Worm (Caenorhabditis elegans) whole organism, late embryonic: ENCODE data around the gene C50F4.12.

Experiments used
- C08G9.2 ChIP-seq: sonication (generic microtip); optimal IDR thresholded peaks from 2 replicates; lab custom pipeline; 2016; ENCODE audit warnings: mild to moderate bottlenecking, missing genetic modification characterization, moderate library complexity, missing compliant biosample characterization
- C38D4.7 ChIP-seq: fragments of 200-800 bp; sonication (Bioruptor generic); optimal IDR thresholded peaks from 2 replicates; lab custom pipeline; 2018; ENCODE audit warnings: mild to moderate bottlenecking, missing genetic modification characterization, moderate library complexity, missing compliant biosample characterization
- F13H6.1 ChIP-seq: sonication (generic microtip); optimal IDR thresholded peaks from 2 replicates; lab custom pipeline; 2016; ENCODE audit warnings: missing genetic modification characterization, missing compliant biosample characterization
- K02D7.2 ChIP-seq: sonication (generic microtip); optimal IDR thresholded peaks from 2 replicates; lab custom pipeline; 2017; ENCODE audit warnings: mild to moderate bottlenecking, missing genetic modification characterization, missing compliant biosample characterization
- K09A11.1 ChIP-seq: sonication (generic microtip); optimal IDR thresholded peaks from 2 replicates; lab custom pipeline; 2017; ENCODE audit warnings: antibody characterized with exemption, mild to moderate bottlenecking, missing genetic modification characterization, missing compliant biosample characterization; ENCODE audit not compliant: insufficient read depth
- T23F11.4 ChIP-seq: fragments of 200-800 bp; sonication (Bioruptor generic); optimal IDR thresholded peaks from 2 replicates; lab custom pipeline; 2018; ENCODE audit warnings: mild to moderate bottlenecking, missing genetic modification characterization, missing compliant biosample characterization
- ceh-14 ChIP-seq: sonication (generic microtip); optimal IDR thresholded peaks from 2 replicates; lab custom pipeline; 2016; ENCODE audit warnings: missing genotype, missing genetic modification characterization, missing compliant biosample characterization
- ceh-2 ChIP-seq: sonication (generic microtip); optimal IDR thresholded peaks from 2 replicates; lab custom pipeline; 2016; ENCODE audit warnings: missing genotype, missing genetic modification characterization, missing compliant biosample characterization
- ceh-31 ChIP-seq: sonication (generic microtip); optimal IDR thresholded peaks from 2 replicates; lab custom pipeline; 2016; ENCODE audit warnings: missing genetic modification characterization, missing compliant biosample characterization
- ceh-34 ChIP-seq: sonication (generic microtip); optimal IDR thresholded peaks from 2 replicates; lab custom pipeline; 2016; ENCODE audit warnings: mild to moderate bottlenecking, missing genetic modification characterization, missing compliant biosample characterization
- ceh-45 ChIP-seq: fragments of 200-800 bp; sonication (Bioruptor generic); IDR thresholded peaks from 2 replicates; pipeline ENCODE4 v1.3.6; 2022; ENCODE audit warnings: missing genetic modification reagents, missing genetic modification characterization, missing compliant biosample characterization
- ceh-9 ChIP-seq: sonication (generic microtip); optimal IDR thresholded peaks from 2 replicates; lab custom pipeline; 2016; ENCODE audit warnings: mild to moderate bottlenecking, missing genetic modification characterization, inconsistent platforms, missing compliant biosample characterization
- dmd-4 ChIP-seq: sonication (generic microtip); optimal IDR thresholded peaks from 2 replicates; lab custom pipeline; 2016; ENCODE audit warnings: borderline replicate concordance, missing genetic modification characterization, missing compliant biosample characterization
- dve-1 ChIP-seq: sonication (generic microtip); optimal IDR thresholded peaks from 2 replicates; lab custom pipeline; 2017; ENCODE audit warnings: antibody characterized with exemption, mild to moderate bottlenecking, missing genetic modification characterization, missing compliant biosample characterization
- elt-4 ChIP-seq: sonication (generic microtip); optimal IDR thresholded peaks from 2 replicates; lab custom pipeline; 2016; ENCODE audit warnings: missing genetic modification characterization, missing compliant biosample characterization
- ets-4 ChIP-seq: sonication (generic microtip); optimal IDR thresholded peaks from 2 replicates; lab custom pipeline; 2016; ENCODE audit warnings: missing genetic modification characterization, missing compliant biosample characterization
- eyg-1 ChIP-seq: sonication (generic microtip); optimal IDR thresholded peaks from 2 replicates; lab custom pipeline; 2016; ENCODE audit warnings: missing genotype, missing genetic modification characterization, missing compliant biosample characterization
- fkh-6 ChIP-seq: sonication (generic microtip); optimal IDR thresholded peaks from 2 replicates; lab custom pipeline; 2016; ENCODE audit warnings: missing genetic modification characterization, missing compliant biosample characterization
- hlh-13 ChIP-seq: fragments of 200-800 bp; sonication (Bioruptor generic); optimal IDR thresholded peaks from 2 replicates; lab custom pipeline; 2018; ENCODE audit warnings: mild to moderate bottlenecking, missing genetic modification characterization, missing compliant biosample characterization
- hlh-30 ChIP-seq: sonication (generic microtip); optimal IDR thresholded peaks from 2 replicates; lab custom pipeline; 2017; ENCODE audit warnings: antibody characterized with exemption, missing genetic modification characterization, missing compliant biosample characterization; ENCODE audit not compliant: insufficient read depth
- hlh-8 ChIP-seq: sonication (generic microtip); optimal IDR thresholded peaks from 2 replicates; lab custom pipeline; 2016; ENCODE audit warnings: missing genotype, missing genetic modification characterization, missing compliant biosample characterization
- lin-11 ChIP-seq: fragments of 200-800 bp; sonication (Bioruptor generic); optimal IDR thresholded peaks from 2 replicates; lab custom pipeline; 2018; ENCODE audit warnings: mild to moderate bottlenecking, missing genetic modification characterization, missing compliant biosample characterization
- pag-3 ChIP-seq: sonication (generic microtip); optimal IDR thresholded peaks from 2 replicates; lab custom pipeline; 2016; ENCODE audit warnings: missing compliant biosample characterization, missing genetic modification characterization, borderline replicate concordance
- pat-9 ChIP-seq: fragments of 200-800 bp; sonication (Bioruptor generic); optimal IDR thresholded peaks from 2 replicates; lab custom pipeline; 2018; ENCODE audit warnings: mild to moderate bottlenecking, missing genetic modification characterization, moderate library complexity, missing compliant biosample characterization
- pax-1 ChIP-seq: fragments of 150-350 bp; optimal IDR thresholded peaks from 2 replicates; lab custom pipeline; 2014; ENCODE audit warnings: missing biosample characterization, missing genetic modification characterization
- pqm-1 ChIP-seq: sonication (generic microtip); optimal IDR thresholded peaks from 2 replicates; lab custom pipeline; 2016; ENCODE audit warnings: missing genetic modification characterization, missing compliant biosample characterization
- pros-1 ChIP-seq: fragments of 150-350 bp; optimal IDR thresholded peaks from 2 replicates; lab custom pipeline; 2014; ENCODE audit warnings: missing biosample characterization, missing genetic modification reagents, missing genetic modification characterization
- ref-2 ChIP-seq: sonication (generic microtip); optimal IDR thresholded peaks from 2 replicates; lab custom pipeline; 2016; ENCODE audit warnings: missing genetic modification characterization, missing compliant biosample characterization
- rnt-1 ChIP-seq: sonication (generic microtip); optimal IDR thresholded peaks from 2 replicates; lab custom pipeline; 2016; ENCODE audit warnings: missing genetic modification characterization, missing compliant biosample characterization
- sdc-2 ChIP-seq: sonication (generic microtip); optimal IDR thresholded peaks from 2 replicates; lab custom pipeline; 2016; ENCODE audit warnings: missing genotype, missing genetic modification characterization, missing compliant biosample characterization
- sox-4 ChIP-seq: sonication (generic microtip); optimal IDR thresholded peaks from 2 replicates; lab custom pipeline; 2017; ENCODE audit warnings: mild to moderate bottlenecking, missing genetic modification characterization, inconsistent platforms, missing compliant biosample characterization
- tbx-2 ChIP-seq: sonication (generic microtip); optimal IDR thresholded peaks from 2 replicates; lab custom pipeline; 2016; ENCODE audit warnings: missing genetic modification characterization, missing compliant biosample characterization
- tbx-7 ChIP-seq: sonication (generic microtip); optimal IDR thresholded peaks from 2 replicates; lab custom pipeline; 2016; ENCODE audit warnings: missing genotype, missing genetic modification characterization, missing compliant biosample characterization
- unc-3 ChIP-seq, 2 experiments: fragments of 200-800 bp in 1 of 2; sonication (Bioruptor generic) in 1 of 2; sonication (generic microtip) in 1 of 2; conservative IDR thresholded peaks in 1 of 2; optimal IDR thresholded peaks in 1 of 2; 2 replicates each; pipeline versions ENCODE4 v1.3.6 to Lab custom; 2016 to 2022; ENCODE audit warnings: missing compliant biosample characterization in 2 of 2, missing genetic modification characterization in 2 of 2, missing genetic modification reagents in 1 of 2
- unc-42 ChIP-seq: sonication (generic microtip); optimal IDR thresholded peaks from 2 replicates; lab custom pipeline; 2016; ENCODE audit warnings: missing genotype, missing genetic modification characterization, missing compliant biosample characterization
- unc-86 ChIP-seq: sonication (generic microtip); optimal IDR thresholded peaks from 2 replicates; lab custom pipeline; 2016; ENCODE audit warnings: missing genetic modification characterization, missing compliant biosample characterization
- zip-5 ChIP-seq: sonication (generic microtip); optimal IDR thresholded peaks from 2 replicates; lab custom pipeline; 2016; ENCODE audit warnings: missing genetic modification characterization, missing compliant biosample characterization

The C50F4.12 gene

ce11 chrV:9544176-9544632 is 4.7 kb upstream of the C50F4.12 start, which contains the start of gene mdf-1 (continued):
- TF ChIP-seq unc-42 (tag; lab: Kevin White, UChicago) (peak; percentile 25), K09A11.1 (tag; lab: Kevin White, UChicago) (peak; percentile 62), hlh-30 (tag; lab: Kevin White, UChicago) (no peak), fkh-6 (no peak), elt-4 (tag; lab: Kevin White, UChicago) (no peak), eyg-1 (tag; lab: Kevin White, UChicago) (no peak), lin-11 (tag; lab: Kevin White, UChicago) (no peak), ceh-45 (GFP tag; lab: Robert Waterston, UW) (no peak), ref-2 (tag; lab: Kevin White, UChicago) (peak; percentile 7), ceh-34 (tag; lab: Kevin White, UChicago) (peak; percentile 14), tbx-2 (tag; lab: Kevin White, UChicago) (peak; percentile 73), pax-1 (tag; lab: Kevin White, UChicago) (peak; percentile 21), sox-4 (tag; lab: Kevin White, UChicago) (peak; percentile 22), ceh-14 (tag; lab: Kevin White, UChicago) (peak; percentile 50), unc-3 (GFP tag; conservative IDR thresholded peaks at IDR 0.05; lab: Robert Waterston, UW) (0 out of 2 replicates have a peak, but pooled peaks have one; percentile 6), unc-3 (tag; optimal IDR thresholded peaks at IDR 0.05; lab: Kevin White, UChicago) (no peak), zip-5 (tag; lab: Kevin White, UChicago) (no peak), rnt-1 (tag; lab: Kevin White, UChicago) (no peak), K02D7.2 (tag; lab: Kevin White, UChicago) (peak; percentile 16), dmd-4 (tag; lab: Kevin White, UChicago) (no peak)

- TF ChIP-seq sox-4 (tag; lab: Kevin White, UChicago): no peak
- TF ChIP-seq pros-1: no peak
Observed at ce11 chrV:9541506-9541905, 2.0 kb upstream of the C50F4.12 start, which contains the start of gene C50F4.16. TSS of gene C50F4.16 (minus strand) at chrV:9541606.

- peak; percentile 56 for TF ChIP-seq ceh-31
- TF ChIP-seq elt-4 (tag; lab: Kevin White, UChicago): no peak
- no peak for TF ChIP-seq rnt-1 (tag; lab: Kevin White, UChicago)
- peak; percentile 46 for TF ChIP-seq ceh-2 (tag; lab: Kevin White, UChicago)
- no peak for TF ChIP-seq hlh-13
- TF ChIP-seq zip-5 (tag; lab: Kevin White, UChicago): no peak
- TF ChIP-seq pag-3 (tag; lab: Kevin White, UChicago): no peak
- TF ChIP-seq hlh-8: peak; percentile 22
- peak; percentile 73 for TF ChIP-seq C08G9.2
- TF ChIP-seq tbx-2 (tag; lab: Kevin White, UChicago): peak; percentile 51
- TF ChIP-seq tbx-7 (tag; lab: Kevin White, UChicago): peak; percentile 23
- no peak for TF ChIP-seq pat-9 (tag; lab: Kevin White, UChicago)
- TF ChIP-seq ets-4 (tag; lab: Kevin White, UChicago): peak; percentile 47
Observed at ce11 chrV:9536505-9536904, 3.0 kb downstream of the C50F4.12 start, which contains the start of gene C50F4.4. TSS of gene C50F4.4 (plus strand) at chrV:9536771.

- no peak for TF ChIP-seq eyg-1 (tag; lab: Kevin White, UChicago)
- TF ChIP-seq C08G9.2: no peak
Observed at ce11 chrV:9534621-9535020, 4.9 kb downstream of the C50F4.12 start, which contains the start of gene tag-329. TSS of gene tag-329 (plus strand) at chrV:9534921.

- TF ChIP-seq unc-86 (tag; lab: Kevin White, UChicago) (no peak), C38D4.7 (GFP tag; lab: Kevin White, UChicago) (no peak), F13H6.1 (no peak), sdc-2 (tag; lab: Kevin White, UChicago) (no peak), T23F11.4 (no peak), hlh-13 (no peak), K02D7.2 (tag; lab: Kevin White, UChicago) (no peak), dve-1 (tag; lab: Kevin White, UChicago) (no peak), hlh-30 (tag; lab: Kevin White, UChicago) (no peak), pqm-1 (tag; lab: Kevin White, UChicago) (no peak), ceh-9 (tag; lab: Kevin White, UChicago) (no peak)
Observed at ce11 chrV:9531477-9531876, 8.1 kb downstream of the C50F4.12 start, which contains the start of the genes C50F4.10 and pfk-1.2. TSS of gene C50F4.10 (minus strand) at chrV:9531577. TSS of gene pfk-1.2 (plus strand) at chrV:9531801.
